Fruit fly (Drosophila melanogaster) Kc167 (cell line): ENCODE results near the gene CG15387.

Experiments
- Sin3A ChIP-seq: fragments of >200 bp; optimal IDR thresholded peaks from 2 replicates; lab custom pipeline; 2018; ENCODE audit warnings: missing external identifiers
- h ChIP-seq: fragments of >200 bp; optimal IDR thresholded peaks from 3 replicates; lab custom pipeline; 2018; ENCODE audit warnings: missing external identifiers
- insv ChIP-seq: fragments of >200 bp; optimal IDR thresholded peaks from 3 replicates; lab custom pipeline; 2018; ENCODE audit warnings: missing external identifiers
- psq ChIP-seq: fragments of >200 bp; optimal IDR thresholded peaks from 2 replicates; lab custom pipeline; 2017; ENCODE audit warnings: missing external identifiers
- ttk ChIP-seq: sonication (Bioruptor generic); optimal IDR thresholded peaks from 2 replicates; lab custom pipeline; 2017; ENCODE audit warnings: missing external identifiers

dm6 chr2L:2221649-2222150 lies 4.4 kb downstream of the CG15387 start:
- TF ChIP-seq psq, result no peak
- TF ChIP-seq insv (lab: Kevin White, UChicago), result no peak
- no peak for TF ChIP-seq h
- TF ChIP-seq Sin3A, result no peak
- TF ChIP-seq ttk (lab: Kevin White, UChicago), result no peak
